Worm (Caenorhabditis elegans) whole organism, L3 larva: ENCODE measurements around the gene T22D1.3.

Source experiments
- R02D3.7 ChIP-seq: fragments of 150-350 bp; optimal IDR thresholded peaks from 2 replicates; lab custom pipeline; 2014; ENCODE audit warnings: missing biosample characterization, missing genetic modification characterization
- ZK546.5 ChIP-seq: sonication (generic microtip); optimal IDR thresholded peaks from 2 replicates; lab custom pipeline; 2017; ENCODE audit warnings: missing biosample characterization, missing genetic modification characterization
- aly-2 ChIP-seq: fragments of 150-350 bp; optimal IDR thresholded peaks from 2 replicates; lab custom pipeline; 2014; ENCODE audit warnings: missing biosample characterization, missing genetic modification characterization
- ama-1 ChIP-seq: fragments of 150-350 bp; optimal IDR thresholded peaks from 2 replicates; lab custom pipeline; 2018
- ceh-16 ChIP-seq: sonication (generic microtip); optimal IDR thresholded peaks from 2 replicates; lab custom pipeline; 2017; ENCODE audit warnings: missing biosample characterization, missing genetic modification characterization
- ceh-28 ChIP-seq: fragments of 150-350 bp; optimal IDR thresholded peaks from 2 replicates; lab custom pipeline; 2014; ENCODE audit warnings: missing biosample characterization, missing genetic modification reagents, missing genetic modification characterization
- ceh-82 ChIP-seq: fragments of 150-350 bp; optimal IDR thresholded peaks from 2 replicates; lab custom pipeline; 2014; ENCODE audit warnings: missing biosample characterization, missing genetic modification characterization
- ceh-9 ChIP-seq: sonication (generic microtip); optimal IDR thresholded peaks from 2 replicates; lab custom pipeline; 2018; ENCODE audit warnings: missing biosample characterization, missing genetic modification characterization
- egl-27 ChIP-seq: sonication (generic microtip); optimal IDR thresholded peaks from 4 replicates; lab custom pipeline; 2017; ENCODE audit warnings: missing biosample characterization, missing genetic modification reagents, missing genetic modification characterization
- egl-5 ChIP-seq: fragments of 150-350 bp; optimal IDR thresholded peaks from 2 replicates; lab custom pipeline; 2017; ENCODE audit warnings: missing biosample characterization, missing genetic modification reagents, missing genetic modification characterization, inconsistent platforms
- elt-2 ChIP-seq: sonication (generic microtip); optimal IDR thresholded peaks from 2 replicates; lab custom pipeline; 2016; ENCODE audit warnings: missing genetic modification reagents, mild to moderate bottlenecking, missing genetic modification characterization, missing compliant biosample characterization
- fkh-10 ChIP-seq: sonication (generic microtip); optimal IDR thresholded peaks from 2 replicates; lab custom pipeline; 2017; ENCODE audit warnings: missing biosample characterization, missing genetic modification reagents, missing genetic modification characterization
- fkh-2 ChIP-seq: fragments of 150-350 bp; optimal IDR thresholded peaks from 2 replicates; lab custom pipeline; 2014; ENCODE audit warnings: missing biosample characterization, missing genetic modification reagents, missing genetic modification characterization
- fos-1 ChIP-seq: fragments of 150-350 bp; optimal IDR thresholded peaks from 2 replicates; lab custom pipeline; 2014; ENCODE audit warnings: missing biosample characterization, missing genetic modification characterization
- hmg-11 ChIP-seq: sonication (generic microtip); optimal IDR thresholded peaks from 2 replicates; lab custom pipeline; 2016; ENCODE audit warnings: missing genetic modification characterization, missing compliant biosample characterization
- lin-15B ChIP-seq: fragments of 150-350 bp; optimal IDR thresholded peaks from 2 replicates; lab custom pipeline; 2014; ENCODE audit warnings: missing biosample characterization, missing genetic modification characterization
- lin-39 ChIP-seq: fragments of 150-350 bp; optimal IDR thresholded peaks from 2 replicates; lab custom pipeline; 2018; ENCODE audit warnings: missing biosample characterization, missing genetic modification reagents, missing genetic modification characterization
- lsy-12 ChIP-seq: sonication (generic microtip); optimal IDR thresholded peaks from 2 replicates; lab custom pipeline; 2016; ENCODE audit warnings: mild to moderate bottlenecking, missing genetic modification characterization, missing compliant biosample characterization
- mdl-1 ChIP-seq: fragments of 150-350 bp; optimal IDR thresholded peaks from 2 replicates; lab custom pipeline; 2014; ENCODE audit warnings: missing biosample characterization, missing genetic modification characterization
- mml-1 ChIP-seq: fragments of 150-350 bp; sonication (generic microtip); optimal IDR thresholded peaks from 3 replicates; lab custom pipeline; 2014; ENCODE audit warnings: missing biosample characterization, missing genetic modification characterization
- nfya-1 ChIP-seq: sonication (generic microtip); optimal IDR thresholded peaks from 2 replicates; lab custom pipeline; 2017; ENCODE audit warnings: missing genetic modification characterization, mild to moderate bottlenecking, missing compliant biosample characterization, antibody characterized with exemption, moderate library complexity; ENCODE audit not compliant: insufficient read depth
- nhr-11 ChIP-seq: fragments of 150-350 bp; optimal IDR thresholded peaks from 2 replicates; lab custom pipeline; 2014; ENCODE audit warnings: missing biosample characterization, missing genetic modification characterization
- nhr-12 ChIP-seq: fragments of 150-350 bp; optimal IDR thresholded peaks from 2 replicates; lab custom pipeline; 2014; ENCODE audit warnings: missing biosample characterization, missing genetic modification characterization
- nhr-23 ChIP-seq: fragments of 150-350 bp; optimal IDR thresholded peaks from 2 replicates; lab custom pipeline; 2014; ENCODE audit warnings: missing biosample characterization, missing genetic modification reagents, missing genetic modification characterization
- nhr-237 ChIP-seq: fragments of 150-350 bp; optimal IDR thresholded peaks from 2 replicates; lab custom pipeline; 2014; ENCODE audit warnings: missing biosample characterization, missing genetic modification characterization
- nhr-28 ChIP-seq: fragments of 150-350 bp; optimal IDR thresholded peaks from 2 replicates; lab custom pipeline; 2014; ENCODE audit warnings: missing biosample characterization, missing genetic modification characterization
- nhr-43 ChIP-seq: sonication (generic microtip); optimal IDR thresholded peaks from 2 replicates; lab custom pipeline; 2016; ENCODE audit warnings: mild to moderate bottlenecking, missing genetic modification characterization, missing compliant biosample characterization; ENCODE audit not compliant: poor library complexity, severe bottlenecking
- nhr-67 ChIP-seq: fragments of 150-350 bp; optimal IDR thresholded peaks from 2 replicates; lab custom pipeline; 2014; ENCODE audit warnings: missing biosample characterization, missing genetic modification characterization
- nhr-76 ChIP-seq: fragments of 150-350 bp; sonication (generic microtip); optimal IDR thresholded peaks from 5 replicates; lab custom pipeline; 2014; ENCODE audit warnings: missing biosample characterization, missing genetic modification characterization
- nhr-77 ChIP-seq: fragments of 150-350 bp; optimal IDR thresholded peaks from 2 replicates; lab custom pipeline; 2014; ENCODE audit warnings: missing biosample characterization, missing genetic modification characterization
- pha-4 ChIP-seq: fragments of 150-350 bp; optimal IDR thresholded peaks from 2 replicates; lab custom pipeline; 2014; ENCODE audit warnings: missing biosample characterization, missing genetic modification reagents, missing genetic modification characterization
- pqm-1 ChIP-seq: fragments of 150-350 bp; optimal IDR thresholded peaks from 2 replicates; lab custom pipeline; 2017; ENCODE audit warnings: missing biosample characterization, missing genetic modification characterization, inconsistent platforms
- skn-1 ChIP-seq: fragments of 150-350 bp; optimal IDR thresholded peaks from 2 replicates; lab custom pipeline; 2014; ENCODE audit warnings: missing biosample characterization, missing genetic modification characterization
- tbx-2 ChIP-seq: sonication (generic microtip); optimal IDR thresholded peaks from 2 replicates; lab custom pipeline; 2016; ENCODE audit warnings: mild to moderate bottlenecking, missing genetic modification characterization, missing compliant biosample characterization
- unc-39 ChIP-seq: sonication (generic microtip); optimal IDR thresholded peaks from 4 replicates; lab custom pipeline; 2017; ENCODE audit warnings: missing biosample characterization, missing genetic modification characterization
- unc-62 ChIP-seq: fragments of 150-350 bp; sonication (generic microtip); optimal IDR thresholded peaks from 4 replicates; lab custom pipeline; 2014; ENCODE audit warnings: missing biosample characterization, missing genetic modification reagents, missing genetic modification characterization
- zag-1 ChIP-seq: fragments of 150-350 bp; optimal IDR thresholded peaks from 2 replicates; lab custom pipeline; 2014; ENCODE audit warnings: missing biosample characterization, missing genetic modification characterization
- ztf-11 ChIP-seq: fragments of 150-350 bp; optimal IDR thresholded peaks from 2 replicates; lab custom pipeline; 2014; ENCODE audit warnings: missing biosample characterization, missing genetic modification characterization
- ztf-4 ChIP-seq: fragments of 150-350 bp; optimal IDR thresholded peaks from 2 replicates; lab custom pipeline; 2014; ENCODE audit warnings: missing biosample characterization, missing genetic modification characterization

T22D1.3 gene

ce11 chrIV:6912851-6913588, at the start of gene T22D1.3:
Gene T22D1.3, plus strand, starts transcription at chrIV:6913538.
- TF ChIP-seq ceh-28 (tag; lab: Kevin White, UChicago) (no peak), nhr-23 (tag; lab: Kevin White, UChicago) (peak; percentile 8), nhr-12 (tag; lab: Kevin White, UChicago) (no peak), ceh-82 (tag; lab: Kevin White, UChicago) (no peak)

- TF ChIP-seq tbx-2 (tag; lab: Kevin White, UChicago) (no peak), egl-27 (no peak), ztf-4 (tag; lab: Kevin White, UChicago) (no peak), unc-62 (GFP tag; lab: Kevin White, UChicago) (no peak), nhr-43 (no peak), elt-2 (tag; lab: Kevin White, UChicago) (no peak), ZK546.5 (no peak), nhr-237 (tag; lab: Kevin White, UChicago) (no peak), mdl-1 (tag; lab: Kevin White, UChicago) (no peak), R02D3.7 (no peak), skn-1 (tag; lab: Kevin White, UChicago) (no peak), ceh-82 (tag; lab: Kevin White, UChicago) (no peak), nfya-1 (tag; lab: Kevin White, UChicago) (no peak), egl-5 (tag; lab: Kevin White, UChicago) (no peak), nhr-77 (tag; lab: Kevin White, UChicago) (no peak)
Measured at ce11 chrIV:6867791-6868190, 45.5 kb upstream of the T22D1.3 start, which contains the start of gene srx-20. Gene srx-20, plus strand, starts transcription at chrIV:6868091.

ce11 chrIV:6872958-6873357, 40.4 kb upstream of the T22D1.3 start, which contains the start of gene srx-19:
Gene srx-19, plus strand, starts transcription at chrIV:6873258.
- no peak for TF ChIP-seq R02D3.7
- no peak for TF ChIP-seq nhr-76 (tag; lab: Kevin White, UChicago)
- no peak for TF ChIP-seq nfya-1 (tag; lab: Kevin White, UChicago)
- TF ChIP-seq ama-1 = no peak
- no peak for TF ChIP-seq nhr-11 (tag; lab: Kevin White, UChicago)
- no peak for TF ChIP-seq hmg-11 (tag; lab: Kevin White, UChicago)
- no peak for TF ChIP-seq ceh-28 (tag; lab: Kevin White, UChicago)
- no peak for TF ChIP-seq lin-39 (tag; lab: Kevin White, UChicago)
- TF ChIP-seq ztf-11 = no peak
- TF ChIP-seq pqm-1 (tag; lab: Kevin White, UChicago) = no peak
- TF ChIP-seq nhr-12 (tag; lab: Kevin White, UChicago) = no peak
- no peak for TF ChIP-seq ceh-16
- TF ChIP-seq aly-2 (tag; lab: Kevin White, UChicago) = no peak
- TF ChIP-seq fos-1 (tag; lab: Kevin White, UChicago) = no peak
- TF ChIP-seq ZK546.5 = no peak
- TF ChIP-seq elt-2 (tag; lab: Kevin White, UChicago) = no peak
- TF ChIP-seq egl-5 (tag; lab: Kevin White, UChicago) = no peak
- no peak for TF ChIP-seq nhr-77 (tag; lab: Kevin White, UChicago)
- TF ChIP-seq unc-39 (tag; lab: Kevin White, UChicago) = no peak
- TF ChIP-seq, all 47 proteins: peak for 0

- TF ChIP-seq zag-1 (tag; lab: Kevin White, UChicago) = no peak
- no peak for TF ChIP-seq nhr-237 (tag; lab: Kevin White, UChicago)
- no peak for TF ChIP-seq ama-1
- no peak for TF ChIP-seq nhr-76 (tag; lab: Kevin White, UChicago)
- TF ChIP-seq pqm-1 (tag; lab: Kevin White, UChicago) = peak; percentile 38
- no peak for TF ChIP-seq hmg-11 (tag; lab: Kevin White, UChicago)
- TF ChIP-seq skn-1 (tag; lab: Kevin White, UChicago) = peak; percentile 10
- TF ChIP-seq nhr-12 (tag; lab: Kevin White, UChicago) = no peak
- TF ChIP-seq lin-15B (tag; lab: Kevin White, UChicago) = peak; percentile 9
- peak; percentile 13 for TF ChIP-seq egl-27
- peak; percentile 72 for TF ChIP-seq fkh-10 (GFP tag; lab: Kevin White, UChicago)
- TF ChIP-seq nhr-67 (tag; lab: Kevin White, UChicago) = no peak
- TF ChIP-seq nhr-11 (tag; lab: Kevin White, UChicago) = peak; percentile 62
- TF ChIP-seq pha-4 (tag; lab: Kevin White, UChicago) = peak; percentile 87
- TF ChIP-seq ceh-9 (tag; lab: Kevin White, UChicago) = no peak
- TF ChIP-seq fkh-2 (tag; lab: Kevin White, UChicago) = peak; percentile 15
- TF ChIP-seq nfya-1 (tag; lab: Kevin White, UChicago) = peak; percentile 82
- no peak for TF ChIP-seq ztf-11
- TF ChIP-seq elt-2 (tag; lab: Kevin White, UChicago) = peak; percentile 6
- TF ChIP-seq mml-1 (tag; lab: Kevin White, UChicago) = peak; percentile 99
- TF ChIP-seq nhr-28 (tag; lab: Kevin White, UChicago) = no peak
- no peak for TF ChIP-seq nhr-43
- TF ChIP-seq lin-39 (tag; lab: Kevin White, UChicago) = peak; percentile 33
- TF ChIP-seq egl-5 (tag; lab: Kevin White, UChicago) = no peak
- no peak for TF ChIP-seq lsy-12 (tag; lab: Kevin White, UChicago)
Measured at ce11 chrIV:6878912-6879554, 34.3 kb upstream of the T22D1.3 start.
